Fruit fly (Drosophila melanogaster) whole organism, wandering third instar larva: ENCODE measurements around the gene CG6428.

Experiments used
- Abd-B ChIP-seq: fragments of >200 bp; optimal IDR thresholded peaks from 2 replicates; lab custom pipeline; 2017; ENCODE audit warnings: missing biosample characterization, missing genetic modification characterization
- HLH106 ChIP-seq: fragments of 200-800 bp; optimal IDR thresholded peaks from 3 replicates; lab custom pipeline; 2019; ENCODE audit warnings: missing biosample characterization, mild to moderate bottlenecking, missing genetic modification characterization, moderate library complexity
- OdsH ChIP-seq: fragments of 200-800 bp; sonication (Bioruptor generic); optimal IDR thresholded peaks from 2 replicates; lab custom pipeline; 2016; ENCODE audit warnings: missing biosample characterization, mild to moderate bottlenecking, missing genetic modification characterization
- Rel ChIP-seq, 2 experiments: fragments of 200-800 bp; sonication (Bioruptor generic) in 1 of 2; optimal IDR thresholded peaks; 2 replicates in 1 of 2; 3 replicates in 1 of 2; lab custom pipeline; 2016 to 2019; ENCODE audit warnings: mild to moderate bottlenecking in 2 of 2, missing biosample characterization in 2 of 2, missing genetic modification characterization in 2 of 2, moderate library complexity in 1 of 2
- pan ChIP-seq: fragments of >200 bp; optimal IDR thresholded peaks from 2 replicates; lab custom pipeline; 2017
- psq ChIP-seq: fragments of 200-800 bp; sonication (Bioruptor generic); optimal IDR thresholded peaks from 3 replicates; lab custom pipeline; 2017; ENCODE audit warnings: missing biosample characterization, mild to moderate bottlenecking, missing genetic modification characterization, moderate library complexity
- sage ChIP-seq: fragments of 200-800 bp; sonication (Bioruptor generic); optimal IDR thresholded peaks from 2 replicates; lab custom pipeline; 2016; ENCODE audit warnings: missing biosample characterization, mild to moderate bottlenecking, missing genetic modification characterization

DNA sequence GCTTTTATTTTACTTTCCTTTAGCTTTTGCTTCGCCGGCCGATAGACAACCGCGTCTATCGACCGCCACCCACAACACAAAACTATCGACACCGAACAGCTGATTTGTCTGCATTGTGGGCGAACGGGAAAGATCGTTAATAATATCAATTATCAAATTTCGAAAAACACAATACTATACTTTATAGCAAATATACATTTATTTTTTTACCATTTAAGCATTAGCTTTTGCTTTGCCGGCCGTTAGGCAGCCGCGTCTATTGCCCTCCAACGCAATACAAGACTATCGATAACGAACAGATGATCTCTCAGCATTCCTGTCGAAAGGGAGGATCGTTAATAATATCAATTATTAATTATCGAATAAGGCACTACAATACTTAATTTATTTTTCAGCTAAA lies 32.3 kb downstream of the CG6428 start, which contains the start of the genes CG2938 and Glos:
- TF ChIP-seq Abd-B (no peak), psq (GFP tag; lab: Kevin White, UChicago) (peak; percentile 64), HLH106 (tag; lab: Kevin White, UChicago) (no peak), OdsH (no peak), Rel (GFP tag; optimal IDR thresholded peaks at IDR 0.05; lab: Kevin White, UChicago) (no peak), Rel (tag; optimal IDR thresholded peaks at IDR 0.05; lab: Kevin White, UChicago) (no peak), sage (peak; percentile 4), pan (lab: Kevin White, UChicago) (no peak)
